Worm (Caenorhabditis elegans) whole organism, mixed stage, embryonic: ENCODE measurements around the gene mboa-7.

Source experiments
- elt-1 ChIP-seq: sonication (generic microtip); optimal IDR thresholded peaks from 2 replicates; lab custom pipeline; 2017; ENCODE audit warnings: missing genetic modification characterization, mild to moderate bottlenecking, missing compliant biosample characterization, antibody characterized with exemption, moderate library complexity, borderline replicate concordance; ENCODE audit not compliant: insufficient read depth
- elt-3 ChIP-seq: fragments of 150-350 bp; optimal IDR thresholded peaks from 2 replicates; lab custom pipeline; 2014; ENCODE audit warnings: missing biosample characterization, missing genetic modification characterization
- hlh-1 ChIP-seq: fragments of 150-350 bp; optimal IDR thresholded peaks from 2 replicates; lab custom pipeline; 2014; ENCODE audit warnings: missing biosample characterization, missing genetic modification reagents, missing genetic modification characterization
- mls-2 ChIP-seq: sonication (generic microtip); optimal IDR thresholded peaks from 2 replicates; lab custom pipeline; 2016; ENCODE audit warnings: mild to moderate bottlenecking, missing genetic modification characterization, moderate library complexity, missing compliant biosample characterization
- nhr-28 ChIP-seq: fragments of 150-350 bp; optimal IDR thresholded peaks from 2 replicates; lab custom pipeline; 2014; ENCODE audit warnings: missing biosample characterization, missing genetic modification characterization
- nhr-76 ChIP-seq: sonication (generic microtip); optimal IDR thresholded peaks from 2 replicates; lab custom pipeline; 2017; ENCODE audit warnings: missing biosample characterization, missing genetic modification characterization
- sem-2 ChIP-seq: fragments of 200-800 bp; sonication (Bioruptor generic); optimal IDR thresholded peaks from 2 replicates; lab custom pipeline; 2018; ENCODE audit warnings: mild to moderate bottlenecking, missing genetic modification characterization, missing compliant biosample characterization
- snpc-4 ChIP-seq: fragments of 150-350 bp; optimal IDR thresholded peaks from 2 replicates; lab custom pipeline; 2014; ENCODE audit warnings: missing biosample characterization, missing genetic modification characterization
- tbx-8 ChIP-seq: fragments of 200-800 bp; sonication (Bioruptor generic); optimal IDR thresholded peaks from 2 replicates; lab custom pipeline; 2018; ENCODE audit warnings: mild to moderate bottlenecking, missing genetic modification characterization, moderate library complexity, missing compliant biosample characterization
- unc-39 ChIP-seq: fragments of 150-350 bp; optimal IDR thresholded peaks from 2 replicates; lab custom pipeline; 2014; ENCODE audit warnings: missing biosample characterization, missing genetic modification characterization
- ztf-11 ChIP-seq: fragments of 150-350 bp; optimal IDR thresholded peaks from 2 replicates; lab custom pipeline; 2014; ENCODE audit warnings: missing biosample characterization, missing genetic modification characterization

ce11 chrX:10485300-10485755, 39.0 kb downstream of the mboa-7 start, which contains the start of gene C33D3.3:
- no peak for TF ChIP-seq sem-2 (GFP tag; lab: Kevin White, UChicago)
- no peak for TF ChIP-seq elt-1 (tag; lab: Kevin White, UChicago)
- no peak for TF ChIP-seq tbx-8 (GFP tag; lab: Kevin White, UChicago)
- TF ChIP-seq unc-39 (tag; lab: Kevin White, UChicago): no peak
- TF ChIP-seq nhr-76 (tag; lab: Kevin White, UChicago): no peak
- no peak for TF ChIP-seq hlh-1 (tag; lab: Kevin White, UChicago)
- TF ChIP-seq ztf-11 (tag; lab: Kevin White, UChicago): no peak
- no peak for TF ChIP-seq nhr-28 (tag; lab: Kevin White, UChicago)
- TF ChIP-seq elt-3 (tag; lab: Kevin White, UChicago): no peak
- no peak for TF ChIP-seq mls-2 (tag; lab: Kevin White, UChicago)
- no peak for TF ChIP-seq snpc-4
